Worm (Caenorhabditis elegans) whole organism, L4 larva: Measurements from ENCODE around the gene mlp-1.

ENCODE experiments used
- D1046.2 ChIP-seq: fragments of 200-800 bp; sonication (Bioruptor generic); IDR thresholded peaks from 2 replicates; pipeline ENCODE4 v1.3.6; 2022; ENCODE audit warnings: missing genetic modification characterization, missing compliant biosample characterization
- F49E8.2 ChIP-seq: sonication (generic microtip); optimal IDR thresholded peaks from 2 replicates; lab custom pipeline; 2016; ENCODE audit warnings: missing compliant biosample characterization, mild to moderate bottlenecking, missing genetic modification characterization, borderline replicate concordance
- aha-1 ChIP-seq: fragments of 150-350 bp; peaks from one replicate; lab custom pipeline; 2014; ENCODE audit warnings: missing biosample characterization, missing genetic modification characterization
- ces-1 ChIP-seq: fragments of 150-350 bp; sonication (generic microtip); optimal IDR thresholded peaks from 4 replicates; lab custom pipeline; 2014; ENCODE audit warnings: missing biosample characterization, missing genetic modification reagents, missing genetic modification characterization
- daf-12 ChIP-seq: fragments of 150-350 bp; optimal IDR thresholded peaks from 2 replicates; lab custom pipeline; 2014; ENCODE audit warnings: missing biosample characterization, missing genetic modification reagents, missing genetic modification characterization
- daf-19 ChIP-seq: fragments of 200-800 bp; sonication (Bioruptor generic); conservative IDR thresholded peaks from 2 replicates; pipeline ENCODE4 v1.3.6; 2022; ENCODE audit warnings: missing genetic modification characterization, missing compliant biosample characterization
- duxl-1 ChIP-seq: sonication (generic microtip); optimal IDR thresholded peaks from 2 replicates; lab custom pipeline; 2016; ENCODE audit warnings: mild to moderate bottlenecking, missing genetic modification characterization, moderate library complexity, missing compliant biosample characterization; ENCODE audit not compliant: poor library complexity
- hlh-11 ChIP-seq: fragments of 200-800 bp; sonication (Bioruptor generic); optimal IDR thresholded peaks from 2 replicates; lab custom pipeline; 2018; ENCODE audit warnings: mild to moderate bottlenecking, missing genetic modification characterization, missing compliant biosample characterization
- hlh-30 ChIP-seq: sonication (generic microtip); optimal IDR thresholded peaks from 2 replicates; lab custom pipeline; 2017; ENCODE audit warnings: antibody characterized with exemption, mild to moderate bottlenecking, missing genetic modification characterization, missing compliant biosample characterization; ENCODE audit not compliant: insufficient read depth
- lin-13 ChIP-seq: fragments of 150-350 bp; optimal IDR thresholded peaks from 2 replicates; lab custom pipeline; 2014; ENCODE audit warnings: missing biosample characterization, missing genetic modification reagents, missing genetic modification characterization
- lin-15B ChIP-seq: fragments of 150-350 bp; sonication (generic microtip); optimal IDR thresholded peaks from 3 replicates; lab custom pipeline; 2014; ENCODE audit warnings: missing biosample characterization, missing genetic modification characterization
- lsy-2 ChIP-seq, 2 experiments: fragments of 150-350 bp in 1 of 2; sonication (generic microtip) in 1 of 2; optimal IDR thresholded peaks; 2 replicates each; lab custom pipeline; 2014 to 2017; ENCODE audit warnings: missing biosample characterization in 2 of 2, missing genetic modification characterization in 2 of 2
- madf-5 ChIP-seq, 2 experiments: fragments of 200-800 bp; sonication (Bioruptor generic); IDR thresholded peaks; 2 replicates each; pipeline ENCODE4 v1.3.6; 2022; ENCODE audit warnings: missing compliant biosample characterization in 2 of 2, missing genetic modification characterization in 2 of 2
- mdl-1 ChIP-seq, 2 experiments: fragments of 150-350 bp in 1 of 2; sonication (generic microtip) in 1 of 2; optimal IDR thresholded peaks; 2 replicates each; lab custom pipeline; 2014 to 2017; ENCODE audit warnings: missing biosample characterization in 2 of 2, missing genetic modification characterization in 2 of 2
- mdt-29 ChIP-seq: fragments of 200-800 bp; sonication (Bioruptor generic); IDR thresholded peaks from 2 replicates; pipeline ENCODE4 v1.3.6; 2022; ENCODE audit warnings: missing genetic modification reagents, missing genetic modification characterization, missing compliant biosample characterization
- mep-1 ChIP-seq: fragments of 150-350 bp; sonication (generic microtip); optimal IDR thresholded peaks from 3 replicates; lab custom pipeline; 2014; ENCODE audit warnings: missing biosample characterization, missing genetic modification characterization
- mxl-2 ChIP-seq: fragments of 200-800 bp; sonication (Bioruptor generic); conservative IDR thresholded peaks from 2 replicates; pipeline ENCODE4 v1.3.6; 2022; ENCODE audit warnings: missing genetic modification reagents, missing genetic modification characterization, missing compliant biosample characterization
- mxl-3 ChIP-seq: fragments of 200-800 bp; sonication (Bioruptor generic); optimal IDR thresholded peaks from 2 replicates; lab custom pipeline; 2018; ENCODE audit warnings: mild to moderate bottlenecking, missing genetic modification characterization, missing compliant biosample characterization
- nhr-28 ChIP-seq: fragments of 150-350 bp; optimal IDR thresholded peaks from 2 replicates; lab custom pipeline; 2014; ENCODE audit warnings: missing biosample characterization, missing genetic modification characterization
- nhr-42 ChIP-seq: fragments of 200-800 bp; sonication (Bioruptor generic); IDR thresholded peaks from 2 replicates; pipeline ENCODE4 v1.3.6; 2022; ENCODE audit warnings: missing genetic modification characterization, missing compliant biosample characterization
- nhr-48 ChIP-seq: sonication (generic microtip); optimal IDR thresholded peaks from 2 replicates; lab custom pipeline; 2016; ENCODE audit warnings: mild to moderate bottlenecking, missing genetic modification characterization, missing compliant biosample characterization
- nhr-6 ChIP-seq: fragments of 150-350 bp; optimal IDR thresholded peaks from 2 replicates; lab custom pipeline; 2014; ENCODE audit warnings: missing biosample characterization, missing genetic modification characterization
- nhr-77 ChIP-seq: fragments of 150-350 bp; optimal IDR thresholded peaks from 2 replicates; lab custom pipeline; 2014; ENCODE audit warnings: missing biosample characterization, missing genetic modification characterization
- php-3 ChIP-seq: fragments of 200-800 bp; sonication (Bioruptor generic); IDR thresholded peaks from 2 replicates; pipeline ENCODE4 v1.3.6; 2022; ENCODE audit warnings: missing genetic modification reagents, missing genetic modification characterization, missing compliant biosample characterization
- rbr-2 ChIP-seq: sonication (generic microtip); optimal IDR thresholded peaks from 2 replicates; lab custom pipeline; 2016; ENCODE audit warnings: missing genotype, missing genetic modification characterization, missing compliant biosample characterization
- snpc-1.2 ChIP-seq: fragments of 200-800 bp; sonication (Bioruptor generic); IDR thresholded peaks from 2 replicates; pipeline ENCODE4 v1.3.6; 2022; ENCODE audit warnings: missing genetic modification reagents, missing genetic modification characterization, missing compliant biosample characterization
- spr-3 ChIP-seq: fragments of 200-800 bp; sonication (Bioruptor generic); optimal IDR thresholded peaks from 2 replicates; lab custom pipeline; 2018; ENCODE audit warnings: mild to moderate bottlenecking, missing genetic modification characterization, missing compliant biosample characterization
- unc-62 ChIP-seq, 3 experiments: fragments of 150-350 bp in 1 of 3; sonication (generic microtip); optimal IDR thresholded peaks in 2 of 3; peaks in 1 of 3; 1 replicate in 1 of 3; 2 replicates in 2 of 3; lab custom pipeline; 2014 to 2017; ENCODE audit warnings: missing biosample characterization in 3 of 3, missing genetic modification characterization in 3 of 3, missing genetic modification reagents in 3 of 3, missing genotype in 1 of 3

The mlp-1 gene

DNA sequence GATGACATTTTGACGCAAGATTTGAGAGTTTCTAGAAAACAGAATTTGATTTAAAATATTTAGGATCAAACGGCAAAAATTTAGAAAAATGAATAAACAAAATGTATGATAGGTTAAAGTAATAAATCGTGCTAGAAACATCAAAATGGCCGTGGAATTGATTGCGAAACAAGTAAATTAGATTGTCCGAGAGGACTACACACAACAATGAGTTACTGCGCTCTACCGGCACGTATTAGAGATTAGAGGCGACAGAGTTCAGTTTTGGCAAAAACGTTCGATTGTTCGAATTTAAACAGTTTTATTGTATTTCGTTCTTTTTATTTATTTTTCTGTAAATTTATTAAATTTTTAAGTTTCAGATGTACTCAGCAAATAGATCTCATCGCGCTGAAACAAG, 49.1 kb downstream of the mlp-1 start, which contains the start of the genes dnc-2 and bcl-7 (continued):
- no peak for TF ChIP-seq mdt-29 (GFP tag; lab: Robert Waterston, UW)
- peak; percentile 9 for TF ChIP-seq aha-1
- no peak for TF ChIP-seq ces-1
- TF ChIP-seq D1046.2 (GFP tag; lab: Robert Waterston, UW) = no peak
- peak; percentile 38 for TF ChIP-seq mep-1
- TF ChIP-seq rbr-2 (tag; lab: Kevin White, UChicago) = peak; percentile 38
- TF ChIP-seq nhr-42 (GFP tag; lab: Robert Waterston, UW) = no peak

DNA sequence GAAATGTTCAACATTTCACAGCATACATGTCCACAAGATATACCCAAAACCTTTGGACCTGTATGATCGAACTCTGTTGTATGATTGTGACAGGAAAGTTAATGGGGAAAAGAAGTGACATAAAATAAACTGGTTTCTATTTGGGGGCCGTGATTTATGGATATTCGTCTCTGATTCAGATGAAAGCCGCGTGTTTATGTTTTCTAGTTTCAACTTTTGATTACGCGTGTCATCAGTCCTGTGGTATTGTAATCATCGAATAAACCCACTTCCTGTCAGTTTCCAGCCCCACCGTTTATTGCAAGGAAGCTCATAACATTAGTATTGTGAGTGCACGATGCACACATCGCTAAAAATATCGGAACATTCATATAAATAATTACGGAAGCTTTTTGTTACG, 52.6 kb downstream of the mlp-1 start:
- TF ChIP-seq nhr-6 (tag; lab: Kevin White, UChicago) (no peak), spr-3 (GFP tag; lab: Kevin White, UChicago) (no peak), nhr-48 (tag; lab: Kevin White, UChicago) (peak; percentile 15), daf-19 (no peak), daf-12 (no peak), lin-13 (GFP tag; lab: Kevin White, UChicago) (no peak), unc-62 (GFP tag; optimal IDR thresholded peaks at IDR 0.05 in 1 of 2; lab: Kevin White, UChicago) (peak in 1 of 2 experiments; percentile 72), unc-62 (tag; optimal IDR thresholded peaks at IDR 0.05; lab: Kevin White, UChicago) (peak; percentile 42), F49E8.2 (no peak), nhr-77 (tag; lab: Kevin White, UChicago) (no peak), snpc-1.2 (no peak), mdl-1 (tag; optimal IDR thresholded peaks at IDR 0.05; lab: Kevin White, UChicago) (peak in 1 of 2 experiments; percentile 59), nhr-28 (peak; percentile 80), hlh-11 (tag; lab: Kevin White, UChicago) (peak; percentile 48), php-3 (GFP tag; lab: Robert Waterston, UW) (0 out of 2 replicates have a peak, but pooled peaks have one; percentile 24), mxl-2 (GFP tag; lab: Robert Waterston, UW) (no peak), duxl-1 (tag; lab: Kevin White, UChicago) (no peak), lin-15B (no peak), madf-5 (GFP tag; IDR thresholded peaks at IDR 0.05; lab: Robert Waterston, UW) (no peak), mxl-3 (peak; percentile 50), mdt-29 (GFP tag; lab: Robert Waterston, UW) (no peak), hlh-30 (tag; lab: Kevin White, UChicago) (peak; percentile 43), lsy-2 (tag; optimal IDR thresholded peaks at IDR 0.05; lab: Kevin White, UChicago) (peak in 1 of 2 experiments; percentile 6)
- TF ChIP-seq, all 104 proteins: peak for 9
